Fruit fly (Drosophila melanogaster) Kc167 (cell line): Measurements from ENCODE around the gene CG5968.

ENCODE experiments used
- Myc ChIP-seq: fragments of >200 bp; optimal IDR thresholded peaks from 2 replicates; lab custom pipeline; 2017; ENCODE audit warnings: missing external identifiers
- Sin3A ChIP-seq: fragments of >200 bp; optimal IDR thresholded peaks from 2 replicates; lab custom pipeline; 2018; ENCODE audit warnings: missing external identifiers
- h ChIP-seq: fragments of >200 bp; optimal IDR thresholded peaks from 3 replicates; lab custom pipeline; 2018; ENCODE audit warnings: missing external identifiers
- insv ChIP-seq: fragments of >200 bp; optimal IDR thresholded peaks from 3 replicates; lab custom pipeline; 2018; ENCODE audit warnings: missing external identifiers
- psq ChIP-seq: fragments of >200 bp; optimal IDR thresholded peaks from 2 replicates; lab custom pipeline; 2017; ENCODE audit warnings: missing external identifiers
- ttk ChIP-seq: sonication (Bioruptor generic); optimal IDR thresholded peaks from 2 replicates; lab custom pipeline; 2017; ENCODE audit warnings: missing external identifiers

CG5968 gene

DNA sequence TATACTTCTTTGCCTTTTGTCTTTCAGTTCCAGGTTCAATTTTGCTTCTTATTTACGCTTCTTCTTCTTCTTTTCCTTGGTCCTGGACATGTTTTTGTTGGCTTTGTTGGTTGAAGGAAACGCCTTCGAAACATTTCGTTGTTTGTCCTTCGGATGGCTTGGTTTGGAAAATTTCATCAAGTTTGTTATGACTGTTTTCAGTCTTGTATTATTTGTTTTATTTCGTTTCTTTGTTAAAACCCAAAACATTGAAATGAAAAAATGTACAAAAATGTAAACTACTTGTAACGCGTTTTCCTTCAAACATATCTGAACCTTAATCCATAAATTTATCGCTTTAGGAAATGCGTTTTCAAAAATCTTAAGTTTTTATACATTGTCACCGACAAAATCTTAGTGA lies 7.5 kb downstream of the CG5968 start, which contains the start of gene CG31816:
Gene CG31816, plus strand, starts transcription at position 301 of the 400 bp plus-strand sequence.
- TF ChIP-seq ttk (lab: Kevin White, UChicago) (no peak), Myc (lab: Kevin White, UChicago) (no peak), psq (lab: Kevin White, UChicago) (no peak), h (lab: Kevin White, UChicago) (no peak), insv (lab: Kevin White, UChicago) (no peak), Sin3A (lab: Kevin White, UChicago) (no peak)

- TF ChIP-seq Myc (lab: Kevin White, UChicago): no peak
- TF ChIP-seq psq (lab: Kevin White, UChicago): no peak
- TF ChIP-seq ttk (lab: Kevin White, UChicago): no peak
- TF ChIP-seq h (lab: Kevin White, UChicago): no peak
- no peak for TF ChIP-seq insv (lab: Kevin White, UChicago)
- no peak for TF ChIP-seq Sin3A (lab: Kevin White, UChicago)
These were observed 8.0 kb downstream of the CG5968 start for dm6 chr2L:16541733-16542132.

DNA sequence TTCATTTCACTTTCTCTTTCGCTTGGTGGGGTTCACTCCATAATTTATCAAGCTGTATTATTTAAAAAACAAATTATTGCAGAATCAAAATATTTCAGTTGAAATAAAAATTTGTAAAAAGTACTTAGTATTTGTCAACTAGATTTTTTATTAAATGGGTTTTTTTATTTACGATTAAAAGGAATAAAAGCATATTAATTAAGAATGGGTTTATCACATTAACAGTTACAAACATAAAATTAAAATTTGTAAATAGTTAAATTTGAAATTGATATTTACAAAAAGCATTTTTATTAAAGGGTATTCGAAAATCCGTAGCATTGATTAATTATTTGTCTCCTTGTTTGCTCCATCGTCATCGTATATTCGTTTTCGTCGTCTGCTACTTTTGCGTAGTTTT lies 8.4 kb downstream of the CG5968 start:
- TF ChIP-seq Myc (lab: Kevin White, UChicago) (no peak), h (lab: Kevin White, UChicago) (no peak), Sin3A (lab: Kevin White, UChicago) (no peak)

- TF ChIP-seq ttk (lab: Kevin White, UChicago): no peak
These were observed 9.0 kb downstream of the CG5968 start for dm6 chr2L:16540773-16541172.

DNA sequence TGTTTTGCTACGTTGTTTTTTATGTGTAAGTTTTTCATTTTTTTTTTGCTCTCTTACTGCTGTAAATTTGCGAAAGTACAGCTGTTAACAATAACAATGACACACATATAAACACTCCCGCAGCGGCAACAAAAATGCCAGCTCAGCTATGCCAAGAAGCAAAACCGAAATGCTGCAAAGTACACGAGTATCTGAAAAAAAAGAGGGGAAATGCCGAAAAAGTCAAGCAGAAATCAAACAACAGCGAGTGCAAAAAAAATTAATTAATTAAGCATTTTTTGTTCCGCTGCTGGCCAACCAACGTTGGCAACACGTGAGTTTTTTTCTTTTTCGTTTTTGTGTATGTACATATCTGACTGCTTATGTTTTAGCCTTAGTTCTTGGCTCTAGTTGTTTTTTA lies 10.8 kb downstream of the CG5968 start:
- TF ChIP-seq ttk (lab: Kevin White, UChicago) (no peak), insv (lab: Kevin White, UChicago) (no peak), Sin3A (lab: Kevin White, UChicago) (no peak), psq (lab: Kevin White, UChicago) (no peak), h (lab: Kevin White, UChicago) (no peak), Myc (lab: Kevin White, UChicago) (no peak)

- no peak for TF ChIP-seq Myc (lab: Kevin White, UChicago)
- no peak for TF ChIP-seq Sin3A (lab: Kevin White, UChicago)
- TF ChIP-seq insv (lab: Kevin White, UChicago): no peak
- no peak for TF ChIP-seq ttk (lab: Kevin White, UChicago)
- TF ChIP-seq h (lab: Kevin White, UChicago): no peak
- no peak for TF ChIP-seq psq (lab: Kevin White, UChicago)
These were observed 11.6 kb downstream of the CG5968 start for dm6 chr2L:16538134-16538533.

DNA sequence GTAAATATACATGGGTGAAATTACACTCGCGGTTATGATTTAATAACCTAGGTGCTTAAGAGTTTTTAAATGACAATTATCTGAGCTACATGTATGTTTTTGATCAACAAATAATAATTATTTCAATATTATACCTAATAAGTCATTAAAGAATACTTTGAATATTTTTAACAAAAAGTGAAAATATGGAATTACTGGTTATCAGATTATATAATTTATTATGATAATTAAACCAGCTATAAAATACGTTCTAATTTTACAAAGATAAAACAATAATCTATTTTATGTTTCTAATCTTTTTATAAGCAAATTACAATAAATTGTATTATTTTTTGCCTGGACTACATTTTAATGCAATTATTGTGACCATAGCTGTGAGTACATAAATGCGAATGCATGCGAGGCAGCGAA lies 12.7 kb downstream of the CG5968 start:
- TF ChIP-seq psq (lab: Kevin White, UChicago) (no peak), h (lab: Kevin White, UChicago) (no peak), Sin3A (lab: Kevin White, UChicago) (no peak), ttk (lab: Kevin White, UChicago) (no peak), Myc (lab: Kevin White, UChicago) (no peak), insv (lab: Kevin White, UChicago) (no peak)

DNA sequence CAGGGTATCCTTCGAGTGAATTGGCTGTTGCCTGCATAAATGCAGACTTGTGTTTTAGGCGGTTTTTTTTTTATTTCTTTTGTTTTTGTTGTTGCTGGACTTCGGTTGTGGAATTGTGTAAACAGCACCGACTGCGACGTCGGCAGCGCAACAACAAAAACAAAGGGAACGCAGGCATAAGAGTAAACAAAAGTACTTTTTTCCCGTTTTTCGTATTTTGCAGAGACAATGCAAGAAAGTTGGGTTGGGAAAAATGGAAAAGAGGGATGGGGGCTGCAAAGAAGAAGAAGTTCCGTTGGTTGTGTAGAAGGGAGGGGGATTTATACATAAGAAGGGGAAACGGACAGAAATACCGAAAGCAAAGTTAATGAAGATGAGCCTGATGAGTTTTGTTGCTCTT lies 13.3 kb downstream of the CG5968 start:
- TF ChIP-seq h (lab: Kevin White, UChicago) (no peak), ttk (lab: Kevin White, UChicago) (no peak), Myc (lab: Kevin White, UChicago) (no peak), psq (lab: Kevin White, UChicago) (no peak), Sin3A (lab: Kevin White, UChicago) (no peak), insv (lab: Kevin White, UChicago) (no peak)

DNA sequence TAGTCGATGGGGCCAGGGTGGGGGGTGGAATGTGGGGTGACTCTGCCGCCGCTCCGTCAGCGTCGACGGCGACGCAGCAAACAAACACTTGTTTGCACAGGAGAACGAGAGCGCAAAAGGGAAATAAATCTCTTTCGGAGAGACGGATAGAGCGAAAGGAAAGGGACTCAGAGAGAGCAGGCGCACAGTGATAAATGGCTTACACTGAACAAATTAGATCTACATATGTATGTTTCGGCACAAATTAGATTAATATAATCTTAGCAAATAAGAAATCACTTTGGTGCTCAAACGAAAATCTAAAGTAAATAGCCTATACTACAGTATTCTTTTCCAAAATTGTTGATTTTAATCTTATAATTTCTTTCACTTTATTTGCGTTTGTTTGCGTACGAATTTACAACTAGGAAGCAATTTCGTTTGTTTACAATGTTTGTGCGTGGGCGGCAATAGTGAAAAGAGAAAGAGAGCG lies 14.1 kb downstream of the CG5968 start:
- TF ChIP-seq Myc (lab: Kevin White, UChicago) (no peak), h (lab: Kevin White, UChicago) (no peak), ttk (lab: Kevin White, UChicago) (no peak), Sin3A (lab: Kevin White, UChicago) (no peak), insv (lab: Kevin White, UChicago) (no peak), psq (lab: Kevin White, UChicago) (no peak)

DNA sequence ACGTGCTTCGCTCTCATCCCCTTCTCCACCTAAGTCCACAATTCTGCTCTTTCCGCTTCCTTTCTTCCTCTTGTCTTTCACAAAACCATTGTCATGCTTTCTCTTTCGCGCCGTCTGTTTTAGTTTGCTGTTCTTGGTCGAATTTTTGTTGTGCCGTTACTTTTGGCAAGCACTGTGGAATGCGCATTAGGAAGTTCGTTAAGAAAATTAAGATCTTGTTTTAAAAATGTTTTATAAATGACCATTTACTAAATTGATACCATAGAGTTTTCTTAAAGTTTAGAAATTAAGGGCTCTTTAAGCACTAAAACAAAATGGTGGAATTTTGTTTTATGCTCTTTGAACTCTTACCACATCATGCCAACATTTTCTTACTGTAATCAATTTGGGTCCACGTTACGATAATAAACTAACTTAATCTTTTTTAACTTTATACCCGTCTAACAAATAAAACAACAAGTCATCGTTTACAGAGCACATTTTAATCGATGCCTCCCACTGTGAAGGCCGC lies 14.6 kb downstream of the CG5968 start:
- TF ChIP-seq insv (lab: Kevin White, UChicago) (no peak), ttk (lab: Kevin White, UChicago) (no peak), h (lab: Kevin White, UChicago) (no peak), Sin3A (lab: Kevin White, UChicago) (no peak), psq (lab: Kevin White, UChicago) (no peak), Myc (lab: Kevin White, UChicago) (no peak)

DNA sequence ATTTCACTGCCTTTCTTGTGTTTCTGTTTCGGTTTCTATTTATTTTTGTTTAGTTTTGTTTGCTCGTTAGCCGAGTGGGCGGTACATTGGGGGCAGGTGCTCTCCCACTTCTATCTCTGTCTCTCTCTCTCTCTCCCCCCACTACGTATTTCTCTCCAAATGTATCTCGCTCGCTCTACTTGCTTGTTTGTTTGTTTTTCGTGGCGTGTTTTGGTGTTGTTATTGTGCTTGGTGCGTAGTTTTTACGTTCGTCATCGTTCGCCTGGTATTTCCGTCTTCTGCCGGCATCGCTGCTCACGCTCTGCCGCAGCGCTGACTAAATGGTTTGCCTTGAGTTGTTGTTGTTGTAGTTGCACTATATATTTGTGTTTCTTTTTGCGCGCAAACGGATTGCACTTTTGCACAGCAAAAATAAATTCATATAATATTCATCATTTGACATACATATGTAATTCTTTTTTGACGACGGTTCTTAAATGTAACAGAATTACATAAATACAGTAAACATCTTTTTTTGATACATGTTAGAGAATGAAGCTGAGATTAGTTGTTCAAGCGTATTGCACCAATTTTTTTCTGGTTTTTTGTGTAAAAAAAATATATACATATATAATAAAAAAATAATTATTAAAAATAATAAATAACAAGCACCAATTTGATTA lies 15.5 kb downstream of the CG5968 start:
- TF ChIP-seq h (lab: Kevin White, UChicago): no peak
- no peak for TF ChIP-seq ttk (lab: Kevin White, UChicago)
- TF ChIP-seq Myc (lab: Kevin White, UChicago): no peak
- TF ChIP-seq psq (lab: Kevin White, UChicago): no peak
- no peak for TF ChIP-seq insv (lab: Kevin White, UChicago)
- TF ChIP-seq Sin3A (lab: Kevin White, UChicago): no peak

- TF ChIP-seq Sin3A (lab: Kevin White, UChicago) (no peak), insv (lab: Kevin White, UChicago) (no peak), h (lab: Kevin White, UChicago) (no peak), ttk (lab: Kevin White, UChicago) (no peak), Myc (lab: Kevin White, UChicago) (no peak), psq (lab: Kevin White, UChicago) (no peak)
These were observed 16.4 kb downstream of the CG5968 start for dm6 chr2L:16533386-16533773.
